Worm (Caenorhabditis elegans) whole organism, L4 larva: ENCODE results near the gene gbh-1.

Experiments used
- D1046.2 ChIP-seq: fragments of 200-800 bp; sonication (Bioruptor generic); IDR thresholded peaks from 2 replicates; pipeline ENCODE4 v1.3.6; 2022; ENCODE audit warnings: missing genetic modification characterization, missing compliant biosample characterization
- F37D6.2 ChIP-seq: sonication (generic microtip); optimal IDR thresholded peaks from 2 replicates; lab custom pipeline; 2016; ENCODE audit warnings: mild to moderate bottlenecking, missing genetic modification characterization, missing compliant biosample characterization
- F44E2.7 ChIP-seq: fragments of 200-800 bp; sonication (Bioruptor generic); IDR thresholded peaks from 2 replicates; pipeline ENCODE4 v2.1.2; 2022; ENCODE audit warnings: missing genetic modification characterization, missing compliant biosample characterization
- R02D3.7 ChIP-seq: fragments of 150-350 bp; sonication (generic microtip); optimal IDR thresholded peaks from 3 replicates; lab custom pipeline; 2014; ENCODE audit warnings: missing biosample characterization, missing genetic modification characterization
- Y5F2A.4 ChIP-seq: fragments of 200-800 bp; sonication (Bioruptor generic); optimal IDR thresholded peaks from 2 replicates; lab custom pipeline; 2018; ENCODE audit warnings: mild to moderate bottlenecking, missing genetic modification characterization, missing compliant biosample characterization
- Y75B8A.6 ChIP-seq: fragments of 200-800 bp; sonication (Bioruptor generic); IDR thresholded peaks from 2 replicates; pipeline ENCODE4 v1.3.6; 2022; ENCODE audit warnings: missing genetic modification reagents, missing genetic modification characterization, missing compliant biosample characterization
- ZK337.2 ChIP-seq: fragments of 200-800 bp; sonication (Bioruptor generic); IDR thresholded peaks from 2 replicates; pipeline ENCODE4 v1.3.6; 2022; ENCODE audit warnings: missing genetic modification reagents, missing genetic modification characterization, missing compliant biosample characterization
- aha-1 ChIP-seq: fragments of 150-350 bp; peaks from one replicate; lab custom pipeline; 2014; ENCODE audit warnings: missing biosample characterization, missing genetic modification characterization
- ama-1 ChIP-seq: fragments of 150-350 bp; optimal IDR thresholded peaks from 2 replicates; lab custom pipeline; 2014; ENCODE audit warnings: inconsistent platforms, mixed read lengths
- attf-4 ChIP-seq: sonication (generic microtip); optimal IDR thresholded peaks from 3 replicates; lab custom pipeline; 2017; ENCODE audit warnings: missing biosample characterization, missing genetic modification characterization
- ceh-20 ChIP-seq: fragments of 200-800 bp; sonication (Bioruptor generic); IDR thresholded peaks from 2 replicates; pipeline ENCODE4 v1.3.6; 2022; ENCODE audit warnings: missing genetic modification reagents, missing genetic modification characterization, missing compliant biosample characterization
- ceh-28 ChIP-seq: fragments of 150-350 bp; optimal IDR thresholded peaks from 2 replicates; lab custom pipeline; 2014; ENCODE audit warnings: missing biosample characterization, missing genetic modification reagents, missing genetic modification characterization
- ceh-44 ChIP-seq: fragments of 200-800 bp; sonication (Bioruptor generic); IDR thresholded peaks from 2 replicates; pipeline ENCODE4 v1.3.6; 2022; ENCODE audit warnings: missing genetic modification reagents, missing genetic modification characterization, missing compliant biosample characterization
- ceh-62 ChIP-seq: sonication (generic microtip); optimal IDR thresholded peaks from 2 replicates; lab custom pipeline; 2017; ENCODE audit warnings: missing biosample characterization, missing genetic modification characterization
- ces-1 ChIP-seq: fragments of 150-350 bp; sonication (generic microtip); optimal IDR thresholded peaks from 4 replicates; lab custom pipeline; 2014; ENCODE audit warnings: missing biosample characterization, missing genetic modification reagents, missing genetic modification characterization
- ctbp-1 ChIP-seq: fragments of 200-800 bp; sonication (Bioruptor generic); IDR thresholded peaks from 2 replicates; pipeline ENCODE4 v1.3.6; 2022; ENCODE audit warnings: missing genetic modification reagents, missing genetic modification characterization, missing compliant biosample characterization
- duxl-1 ChIP-seq: sonication (generic microtip); optimal IDR thresholded peaks from 2 replicates; lab custom pipeline; 2016; ENCODE audit warnings: mild to moderate bottlenecking, missing genetic modification characterization, moderate library complexity, missing compliant biosample characterization; ENCODE audit not compliant: poor library complexity
- dve-1 ChIP-seq: sonication (generic microtip); optimal IDR thresholded peaks from 2 replicates; lab custom pipeline; 2017; ENCODE audit warnings: antibody characterized with exemption, mild to moderate bottlenecking, missing genetic modification characterization, missing compliant biosample characterization; ENCODE audit not compliant: insufficient read depth
- egl-43 ChIP-seq: fragments of 200-800 bp; sonication (Bioruptor generic); IDR thresholded peaks from 2 replicates; pipeline ENCODE4 v1.3.6; 2022; ENCODE audit warnings: missing genetic modification reagents, missing genetic modification characterization, missing compliant biosample characterization
- fkh-10 ChIP-seq: fragments of 150-350 bp; optimal IDR thresholded peaks from 2 replicates; lab custom pipeline; 2014; ENCODE audit warnings: missing biosample characterization, missing genetic modification reagents, missing genetic modification characterization
- fos-1 ChIP-seq: fragments of 150-350 bp; optimal IDR thresholded peaks from 2 replicates; lab custom pipeline; 2014; ENCODE audit warnings: missing biosample characterization, missing genetic modification characterization
- lim-7 ChIP-seq: fragments of 200-800 bp; sonication (Bioruptor generic); IDR thresholded peaks from 2 replicates; pipeline ENCODE4 v1.3.6; 2022; ENCODE audit warnings: missing genetic modification characterization, missing compliant biosample characterization
- lin-1 ChIP-seq: fragments of 200-800 bp; sonication (Bioruptor generic); IDR thresholded peaks from 2 replicates; pipeline ENCODE4 v1.3.6; 2022; ENCODE audit warnings: missing genetic modification reagents, missing genetic modification characterization, missing compliant biosample characterization
- lin-29 ChIP-seq: fragments of 200-800 bp; sonication (Bioruptor generic); IDR thresholded peaks from 2 replicates; pipeline ENCODE4 v1.3.6; 2022; ENCODE audit warnings: missing genetic modification reagents, missing genetic modification characterization, missing compliant biosample characterization
- lin-38 ChIP-seq: fragments of 200-800 bp; sonication (Bioruptor generic); IDR thresholded peaks from 2 replicates; pipeline ENCODE4 v1.3.6; 2022; ENCODE audit warnings: missing genetic modification reagents, missing genetic modification characterization, missing compliant biosample characterization
- lin-39 ChIP-seq: fragments of 150-350 bp; optimal IDR thresholded peaks from 2 replicates; lab custom pipeline; 2014; ENCODE audit warnings: missing biosample characterization, missing genetic modification reagents, missing genetic modification characterization
- lir-3 ChIP-seq: sonication (generic microtip); optimal IDR thresholded peaks from 2 replicates; lab custom pipeline; 2016; ENCODE audit warnings: mild to moderate bottlenecking, missing genetic modification characterization, missing compliant biosample characterization
- lsy-2 ChIP-seq, 2 experiments: fragments of 150-350 bp in 1 of 2; sonication (generic microtip) in 1 of 2; optimal IDR thresholded peaks; 2 replicates each; lab custom pipeline; 2014 to 2017; ENCODE audit warnings: missing biosample characterization in 2 of 2, missing genetic modification characterization in 2 of 2
- mdl-1 ChIP-seq, 2 experiments: fragments of 150-350 bp in 1 of 2; sonication (generic microtip) in 1 of 2; optimal IDR thresholded peaks; 2 replicates each; lab custom pipeline; 2014 to 2017; ENCODE audit warnings: missing biosample characterization in 2 of 2, missing genetic modification characterization in 2 of 2
- mdt-29 ChIP-seq: fragments of 200-800 bp; sonication (Bioruptor generic); IDR thresholded peaks from 2 replicates; pipeline ENCODE4 v1.3.6; 2022; ENCODE audit warnings: missing genetic modification reagents, missing genetic modification characterization, missing compliant biosample characterization
- mxl-2 ChIP-seq: fragments of 200-800 bp; sonication (Bioruptor generic); conservative IDR thresholded peaks from 2 replicates; pipeline ENCODE4 v1.3.6; 2022; ENCODE audit warnings: missing genetic modification reagents, missing genetic modification characterization, missing compliant biosample characterization
- mxl-3 ChIP-seq: fragments of 200-800 bp; sonication (Bioruptor generic); optimal IDR thresholded peaks from 2 replicates; lab custom pipeline; 2018; ENCODE audit warnings: mild to moderate bottlenecking, missing genetic modification characterization, missing compliant biosample characterization
- nhr-10 ChIP-seq: fragments of 150-350 bp; optimal IDR thresholded peaks from 2 replicates; lab custom pipeline; 2014; ENCODE audit warnings: missing biosample characterization, missing genetic modification characterization
- nhr-102 ChIP-seq: sonication (generic microtip); optimal IDR thresholded peaks from 2 replicates; lab custom pipeline; 2016; ENCODE audit warnings: mild to moderate bottlenecking, missing genetic modification characterization, moderate library complexity, missing compliant biosample characterization
- pha-4 ChIP-seq, 2 experiments: fragments of 150-350 bp in 1 of 2; fragments of 200-800 bp in 1 of 2; sonication (Bioruptor generic) in 1 of 2; IDR thresholded peaks in 1 of 2; optimal IDR thresholded peaks in 1 of 2; 2 replicates each; pipeline versions ENCODE4 v1.3.6 to Lab custom; 2014 to 2022; ENCODE audit warnings: missing genetic modification characterization in 2 of 2, missing genetic modification reagents in 2 of 2, missing biosample characterization in 1 of 2, missing compliant biosample characterization in 1 of 2
- php-3 ChIP-seq: fragments of 200-800 bp; sonication (Bioruptor generic); IDR thresholded peaks from 2 replicates; pipeline ENCODE4 v1.3.6; 2022; ENCODE audit warnings: missing genetic modification reagents, missing genetic modification characterization, missing compliant biosample characterization
- rbr-2 ChIP-seq: sonication (generic microtip); optimal IDR thresholded peaks from 2 replicates; lab custom pipeline; 2016; ENCODE audit warnings: missing genotype, missing genetic modification characterization, missing compliant biosample characterization
- saeg-2 ChIP-seq: fragments of 200-800 bp; sonication (Bioruptor generic); IDR thresholded peaks from 2 replicates; pipeline ENCODE4 v1.3.6; 2022; ENCODE audit warnings: missing genetic modification reagents, missing genetic modification characterization, missing compliant biosample characterization
- sdz-12 ChIP-seq: fragments of 200-800 bp; sonication (Bioruptor generic); optimal IDR thresholded peaks from 2 replicates; lab custom pipeline; 2018; ENCODE audit warnings: mild to moderate bottlenecking, missing genetic modification characterization, missing compliant biosample characterization
- set-16 ChIP-seq: fragments of 200-800 bp; sonication (Bioruptor generic); IDR thresholded peaks from 2 replicates; pipeline ENCODE4 v1.3.6; 2022; ENCODE audit warnings: missing genetic modification reagents, missing genetic modification characterization, missing compliant biosample characterization
- spr-1 ChIP-seq: sonication (generic microtip); optimal IDR thresholded peaks from 2 replicates; lab custom pipeline; 2016; ENCODE audit warnings: mild to moderate bottlenecking, missing genetic modification characterization, missing compliant biosample characterization
- spr-3 ChIP-seq: fragments of 200-800 bp; sonication (Bioruptor generic); optimal IDR thresholded peaks from 2 replicates; lab custom pipeline; 2018; ENCODE audit warnings: mild to moderate bottlenecking, missing genetic modification characterization, missing compliant biosample characterization
- tra-1 ChIP-seq: fragments of 200-800 bp; sonication (Bioruptor generic); IDR thresholded peaks from 2 replicates; pipeline ENCODE4 v1.3.6; 2022; ENCODE audit warnings: missing genetic modification reagents, missing genetic modification characterization, missing compliant biosample characterization
- unc-39 ChIP-seq: sonication (generic microtip); optimal IDR thresholded peaks from 2 replicates; lab custom pipeline; 2017; ENCODE audit warnings: missing biosample characterization, missing genetic modification characterization
- unc-62 ChIP-seq, 3 experiments: fragments of 150-350 bp in 1 of 3; sonication (generic microtip); optimal IDR thresholded peaks in 2 of 3; peaks in 1 of 3; 1 replicate in 1 of 3; 2 replicates in 2 of 3; lab custom pipeline; 2014 to 2017; ENCODE audit warnings: missing biosample characterization in 3 of 3, missing genetic modification characterization in 3 of 3, missing genetic modification reagents in 3 of 3, missing genotype in 1 of 3
- vab-7 ChIP-seq: fragments of 200-800 bp; sonication (Bioruptor generic); IDR thresholded peaks from 2 replicates; pipeline ENCODE4 v1.3.6; 2022; ENCODE audit warnings: missing genetic modification reagents, missing genetic modification characterization, missing compliant biosample characterization
- zag-1 ChIP-seq: fragments of 150-350 bp; optimal IDR thresholded peaks from 2 replicates; lab custom pipeline; 2014; ENCODE audit warnings: missing biosample characterization, missing genetic modification characterization
- zfp-3 ChIP-seq: fragments of 200-800 bp; sonication (Bioruptor generic); conservative IDR thresholded peaks from 2 replicates; pipeline ENCODE4 v1.3.6; 2022; ENCODE audit warnings: missing genetic modification reagents, missing genetic modification characterization, missing compliant biosample characterization
- zip-11 ChIP-seq: fragments of 200-800 bp; sonication (Bioruptor generic); IDR thresholded peaks from 2 replicates; pipeline ENCODE4 v1.3.6; 2022; ENCODE audit warnings: missing genetic modification characterization, missing compliant biosample characterization
- ztf-11 ChIP-seq: fragments of 150-350 bp; optimal IDR thresholded peaks from 2 replicates; lab custom pipeline; 2014; ENCODE audit warnings: missing biosample characterization, missing genetic modification characterization

gbh-1 gene

ce11 chrII:10705347-10705996 lies 11.9 kb upstream of the gbh-1 start (continued):
- TF ChIP-seq F44E2.7 (GFP tag; lab: Robert Waterston, UW) (no peak), lin-38 (GFP tag; lab: Robert Waterston, UW) (peak; percentile 12), R02D3.7 (tag; lab: Kevin White, UChicago) (no peak), spr-1 (tag; lab: Kevin White, UChicago) (no peak), Y75B8A.6 (no peak), set-16 (peak; percentile 97), D1046.2 (GFP tag; lab: Robert Waterston, UW) (no peak), duxl-1 (tag; lab: Kevin White, UChicago) (no peak), ztf-11 (tag; lab: Kevin White, UChicago) (no peak), attf-4 (tag; lab: Kevin White, UChicago) (no peak), zfp-3 (GFP tag; lab: Robert Waterston, UW) (no peak), mdt-29 (GFP tag; lab: Robert Waterston, UW) (no peak), lin-29 (no peak), mdl-1 (tag; optimal IDR thresholded peaks at IDR 0.05; lab: Kevin White, UChicago) (no peak), lin-39 (tag; lab: Kevin White, UChicago) (no peak), lim-7 (GFP tag; lab: Robert Waterston, UW) (no peak), vab-7 (GFP tag; lab: Robert Waterston, UW) (no peak), ZK337.2 (GFP tag; lab: Robert Waterston, UW) (no peak), aha-1 (no peak), zip-11 (GFP tag; lab: Robert Waterston, UW) (no peak), saeg-2 (GFP tag; lab: Robert Waterston, UW) (no peak), ceh-20 (GFP tag; lab: Robert Waterston, UW) (no peak), ceh-28 (tag; lab: Kevin White, UChicago) (no peak), mxl-3 (GFP tag; lab: Kevin White, UChicago) (no peak), ceh-44 (GFP tag; lab: Robert Waterston, UW) (peak; percentile 13; the same call in 1 of the 2 replicates), dve-1 (tag; lab: Kevin White, UChicago) (no peak), lsy-2 (tag; optimal IDR thresholded peaks at IDR 0.05; lab: Kevin White, UChicago) (no peak), zag-1 (no peak), pha-4 (GFP tag; IDR thresholded peaks at IDR 0.05; lab: Robert Waterston, UW) (no peak), pha-4 (tag; optimal IDR thresholded peaks at IDR 0.05; lab: Kevin White, UChicago) (no peak), egl-43 (GFP tag; lab: Robert Waterston, UW) (no peak), lin-1 (GFP tag; lab: Robert Waterston, UW) (no peak), F37D6.2 (tag; lab: Kevin White, UChicago) (no peak), unc-39 (no peak), ama-1 (no peak), Y5F2A.4 (peak; percentile 16), php-3 (GFP tag; lab: Robert Waterston, UW) (0 out of 2 replicates have a peak, but pooled peaks have one; percentile 14), nhr-102 (tag; lab: Kevin White, UChicago) (no peak), mxl-2 (no peak), ces-1 (GFP tag; lab: Kevin White, UChicago) (no peak), rbr-2 (tag; lab: Kevin White, UChicago) (no peak), ceh-62 (no peak), unc-62 (GFP tag; optimal IDR thresholded peaks at IDR 0.05 in 1 of 2; lab: Kevin White, UChicago) (peak in 1 of 2 experiments; percentile 70), unc-62 (tag; optimal IDR thresholded peaks at IDR 0.05; lab: Kevin White, UChicago) (no peak), tra-1 (GFP tag; lab: Robert Waterston, UW) (peak; percentile 59; the same call in 1 of the 2 replicates), ctbp-1 (0 out of 2 replicates have a peak, but pooled peaks have one; percentile 45), lir-3 (tag; lab: Kevin White, UChicago) (no peak), fos-1 (tag; lab: Kevin White, UChicago) (no peak), fkh-10 (no peak), nhr-10 (no peak), sdz-12 (no peak), spr-3 (no peak)
